Worm (Caenorhabditis elegans) whole organism, dauer: ENCODE results near the gene coel-1.

Experiments
- unc-62 ChIP-seq: sonication (generic microtip); optimal IDR thresholded peaks from 2 replicates; lab custom pipeline; 2017; ENCODE audit warnings: missing biosample characterization, missing genetic modification reagents, missing genetic modification characterization

coel-1 gene

ce11 chrX:4254782-4255181 lies 10.7 kb upstream of the coel-1 start, which contains the start of gene taf-11.1:
Gene taf-11.1 (plus strand): TSS chrX:4255170.
- TF ChIP-seq unc-62 = no peak

- no peak for TF ChIP-seq unc-62
Measured at ce11 chrX:4255366-4255765, 10.1 kb upstream of the coel-1 start.

ce11 chrX:4256761-4257160 lies 8.7 kb upstream of the coel-1 start, which contains the start of gene srv-6:
Gene srv-6 (plus strand): TSS chrX:4257061.
- TF ChIP-seq unc-62 = no peak

- no peak for TF ChIP-seq unc-62
Measured at ce11 chrX:4260297-4260696, 5.2 kb upstream of the coel-1 start, which contains the start of gene C52B9.4. Gene C52B9.4 (plus strand): TSS chrX:4260652.

DNA sequence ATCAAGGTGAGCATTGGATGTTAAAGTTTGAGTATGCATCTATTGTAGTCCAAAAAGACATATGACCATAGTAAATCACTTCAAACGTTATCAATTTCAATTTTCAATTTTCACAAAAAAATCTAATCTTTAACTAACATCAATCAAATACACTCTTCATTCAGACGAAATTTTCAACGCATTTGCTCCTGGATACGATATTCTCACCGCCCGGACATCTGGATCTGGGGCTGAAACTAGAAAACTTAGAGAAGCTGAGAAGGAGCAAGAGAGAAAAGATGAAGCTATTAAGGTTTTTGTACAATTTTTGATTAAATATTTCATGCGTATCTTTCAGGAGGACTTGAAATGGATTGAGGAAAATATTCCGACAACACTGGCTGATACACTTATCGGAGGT lies 1.6 kb upstream of the coel-1 start:
- TF ChIP-seq unc-62 = no peak

DNA sequence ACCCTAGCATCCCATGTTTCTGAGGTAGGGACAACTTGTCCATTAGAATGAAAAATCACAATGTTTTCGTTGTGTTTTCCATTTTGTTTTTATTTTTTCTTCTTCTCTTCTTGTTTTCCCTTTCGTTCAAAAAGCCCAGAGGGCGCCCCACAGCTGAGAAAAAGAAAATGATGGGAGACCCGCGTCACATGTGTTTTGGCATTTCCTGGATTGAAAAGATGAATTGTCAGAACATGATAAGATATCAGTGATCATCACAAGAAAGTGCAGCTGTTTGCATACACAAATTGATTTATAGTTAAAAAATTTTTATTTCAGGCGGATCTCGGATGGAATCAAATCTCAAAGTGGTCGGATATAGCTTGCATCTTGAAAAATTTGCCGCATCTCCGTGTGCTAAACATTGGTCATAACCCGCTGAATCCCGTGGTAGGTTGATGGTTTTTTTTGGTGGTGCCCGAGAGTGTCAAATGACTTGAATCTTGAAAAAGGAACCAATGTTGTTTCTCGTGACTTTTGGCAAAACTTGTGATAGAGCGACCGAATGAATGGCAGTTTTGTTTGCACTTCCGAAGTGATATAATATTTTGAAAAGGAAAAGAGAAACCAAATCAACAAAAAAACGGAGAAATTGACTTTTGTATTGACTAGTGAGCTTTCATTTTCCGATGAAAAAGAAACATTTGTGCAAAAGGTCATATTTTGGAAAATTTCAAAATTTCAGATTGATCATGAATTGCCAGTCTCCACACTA lies 892 bp downstream of the coel-1 start:
- TF ChIP-seq unc-62 = no peak

DNA sequence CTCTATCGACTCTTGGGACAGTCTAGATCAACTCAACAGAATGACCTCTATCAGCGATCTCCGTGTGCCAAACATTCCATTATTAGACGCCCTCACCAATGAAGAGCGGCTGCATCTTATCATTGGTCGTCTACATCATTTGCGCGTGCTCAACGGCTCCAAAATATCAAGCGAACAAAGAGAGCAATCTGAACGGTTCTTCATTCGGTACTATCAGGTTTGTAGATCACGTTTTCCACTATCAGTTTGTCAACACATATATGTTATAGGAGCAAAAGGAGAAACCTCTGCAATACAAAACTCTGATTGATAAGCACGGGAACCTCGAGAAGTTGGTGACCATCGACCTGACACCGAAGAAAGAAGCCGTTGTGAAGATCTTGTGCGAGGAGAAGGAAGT lies 2.9 kb downstream of the coel-1 start:
- no peak for TF ChIP-seq unc-62

DNA sequence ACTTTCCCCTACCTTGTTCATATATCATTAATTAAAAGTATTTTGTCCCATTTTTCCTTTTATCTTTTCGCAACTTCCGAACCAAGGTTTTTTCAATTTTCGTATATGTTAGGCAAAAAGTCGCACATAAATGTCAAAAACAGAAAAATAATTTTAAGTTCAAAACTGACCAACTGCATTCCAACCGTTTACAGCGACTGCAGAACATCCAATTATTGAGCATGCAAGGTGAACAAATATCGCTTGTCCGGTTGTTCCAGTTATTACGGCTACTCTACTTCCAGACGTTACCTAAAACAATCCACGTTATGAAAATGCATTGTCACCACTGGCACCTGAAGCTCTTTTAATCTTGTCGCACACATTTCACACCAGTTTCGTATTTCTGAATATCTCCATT lies 8.2 kb downstream of the coel-1 start, which contains the start of gene C52B9.10:
Gene C52B9.10, plus strand, starts transcription at position 301 of the 400 bp plus-strand sequence.
- no peak for TF ChIP-seq unc-62

ce11 chrX:4274116-4274515 lies 8.7 kb downstream of the coel-1 start, which contains the start of gene mec-18:
Gene mec-18 (minus strand): TSS chrX:4274216.
- no peak for TF ChIP-seq unc-62

DNA sequence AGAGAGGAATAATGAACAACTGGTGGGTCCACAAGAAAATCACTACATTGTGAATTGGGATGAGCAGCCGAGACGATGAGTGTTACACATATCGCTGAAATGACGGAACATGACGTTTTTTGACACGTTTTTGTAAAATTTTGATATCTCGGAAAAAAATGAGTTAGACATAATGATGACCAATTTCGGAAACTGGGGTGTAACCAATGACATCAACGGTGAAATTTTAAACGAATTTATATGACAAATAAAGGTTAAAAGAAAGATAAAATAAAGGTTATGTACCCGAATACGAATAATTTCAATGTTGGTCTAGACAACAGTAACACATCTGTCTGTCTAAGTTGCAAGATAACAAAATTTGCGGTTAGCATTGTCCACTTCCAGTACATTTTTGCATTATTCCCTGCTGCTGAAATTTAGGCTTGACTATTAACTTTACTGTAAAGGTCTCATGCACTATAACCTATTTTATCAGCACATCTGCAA lies 13.9 kb downstream of the coel-1 start, which contains the start of the genes twk-28 and ets-9:
Gene twk-28, minus strand, starts transcription at position 51 of the 489 bp plus-strand sequence.
Gene ets-9, plus strand, starts transcription at position 410 of the 489 bp plus-strand sequence.
- no peak for TF ChIP-seq unc-62

- TF ChIP-seq unc-62 = no peak
Measured at ce11 chrX:4282380-4282779, 16.9 kb downstream of the coel-1 start, which contains the start of gene C52B9.19. Gene C52B9.19 (plus strand): TSS chrX:4282555.

ce11 chrX:4283989-4284388 lies 18.5 kb downstream of the coel-1 start, which contains the start of gene ets-10:
Gene ets-10 (plus strand): TSS chrX:4284189.
- no peak for TF ChIP-seq unc-62

DNA sequence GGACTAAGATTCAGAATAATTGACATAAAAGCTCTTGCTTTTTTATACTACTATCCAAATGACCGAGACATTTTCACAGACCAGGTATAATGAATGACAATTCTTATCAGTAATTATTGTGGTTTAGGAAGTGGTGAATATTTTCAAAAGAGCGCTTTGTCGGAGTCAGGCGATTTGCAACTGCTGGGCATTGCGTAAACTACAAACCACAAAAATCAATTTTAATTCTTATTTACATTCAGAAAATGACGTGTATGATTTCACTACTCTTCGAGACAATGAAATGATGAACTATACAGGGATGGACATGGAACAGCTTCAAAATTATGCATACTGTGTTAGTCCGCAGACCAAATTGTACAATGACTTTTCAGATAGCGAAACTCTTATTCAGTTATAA lies 19.0 kb downstream of the coel-1 start:
- no peak for TF ChIP-seq unc-62

ce11 chrX:4285669-4286174 lies 20.3 kb downstream of the coel-1 start, which contains the start of gene cka-2:
Gene cka-2 (plus strand): TSS chrX:4286124.
- no peak for TF ChIP-seq unc-62

ce11 chrX:4289805-4290204 lies 24.3 kb downstream of the coel-1 start:
- TF ChIP-seq unc-62 = no peak

- TF ChIP-seq unc-62 = no peak
Measured at ce11 chrX:4294957-4295356, 29.5 kb downstream of the coel-1 start.

- no peak for TF ChIP-seq unc-62
Measured at ce11 chrX:4295917-4296316, 30.5 kb downstream of the coel-1 start.

- TF ChIP-seq unc-62 = no peak
Measured at ce11 chrX:4297452-4297851, 32.0 kb downstream of the coel-1 start, which contains the start of gene paf-2. Gene paf-2 (minus strand): TSS chrX:4297741.
